Fruit fly (Drosophila melanogaster) whole organism, adult: ENCODE results near the gene Trim9.

ENCODE experiments used
- CG11617 ChIP-seq: fragments of 200-800 bp; sonication (Bioruptor generic); optimal IDR thresholded peaks from 2 replicates; lab custom pipeline; 2017; ENCODE audit warnings: mild to moderate bottlenecking, missing biosample characterization, missing genetic modification reagents, missing genetic modification characterization
- CG12768 ChIP-seq: fragments of 200-800 bp; sonication (Bioruptor generic); optimal IDR thresholded peaks from 2 replicates; lab custom pipeline; 2017; ENCODE audit warnings: missing biosample characterization, missing genetic modification characterization, mild to moderate bottlenecking, moderate library complexity, missing genetic modification reagents
- CG14711 ChIP-seq: fragments of 200-800 bp; sonication (Bioruptor generic); optimal IDR thresholded peaks from 2 replicates; lab custom pipeline; 2018; ENCODE audit warnings: missing biosample characterization, mild to moderate bottlenecking, missing genetic modification characterization, moderate library complexity
- CG1620 ChIP-seq: fragments of 200-800 bp; sonication (Bioruptor generic); optimal IDR thresholded peaks from 2 replicates; lab custom pipeline; 2016; ENCODE audit warnings: missing biosample characterization, missing genetic modification characterization
- CG33017 ChIP-seq: fragments of 200-800 bp; sonication (Bioruptor generic); optimal IDR thresholded peaks from 2 replicates; lab custom pipeline; 2018; ENCODE audit warnings: missing biosample characterization, mild to moderate bottlenecking, missing genetic modification characterization, moderate library complexity
- CG5204 ChIP-seq: fragments of 200-800 bp; sonication (Bioruptor generic); optimal IDR thresholded peaks from 2 replicates; lab custom pipeline; 2016; ENCODE audit warnings: missing biosample characterization, missing genetic modification characterization
- CG7045 ChIP-seq: fragments of 200-800 bp; sonication (Bioruptor generic); optimal IDR thresholded peaks from 2 replicates; lab custom pipeline; 2017; ENCODE audit warnings: missing biosample characterization, mild to moderate bottlenecking, missing genetic modification characterization
- CG7101 ChIP-seq: fragments of 200-800 bp; sonication (Bioruptor generic); optimal IDR thresholded peaks from 2 replicates; lab custom pipeline; 2018; ENCODE audit warnings: missing biosample characterization, mild to moderate bottlenecking, missing genetic modification characterization, moderate library complexity
- Clk ChIP-seq: fragments of 200-800 bp; sonication (Bioruptor generic); optimal IDR thresholded peaks from 2 replicates; lab custom pipeline; 2017; ENCODE audit warnings: missing biosample characterization, missing genetic modification characterization
- Crg-1 ChIP-seq: fragments of 200-800 bp; sonication (Bioruptor generic); optimal IDR thresholded peaks from 2 replicates; lab custom pipeline; 2016; ENCODE audit warnings: missing biosample characterization, missing genetic modification characterization
- Hr96 ChIP-seq: fragments of 200-800 bp; sonication (Bioruptor generic); optimal IDR thresholded peaks from 2 replicates; lab custom pipeline; 2016; ENCODE audit warnings: missing biosample characterization, missing genetic modification characterization
- Mnt ChIP-seq: fragments of 200-800 bp; sonication (Bioruptor generic); optimal IDR thresholded peaks from 2 replicates; lab custom pipeline; 2016; ENCODE audit warnings: missing biosample characterization, mild to moderate bottlenecking, missing genetic modification characterization
- bab1 ChIP-seq: fragments of 200-800 bp; sonication (Bioruptor generic); optimal IDR thresholded peaks from 3 replicates; lab custom pipeline; 2019; ENCODE audit warnings: missing biosample characterization, mild to moderate bottlenecking, missing genetic modification characterization, moderate library complexity
- cic ChIP-seq: fragments of 200-800 bp; sonication (Bioruptor generic); optimal IDR thresholded peaks from 2 replicates; lab custom pipeline; 2017; ENCODE audit warnings: missing biosample characterization, mild to moderate bottlenecking, missing genetic modification characterization, moderate library complexity
- cnc ChIP-seq, 2 experiments: fragments of >200 bp; optimal IDR thresholded peaks; 2 replicates each; lab custom pipeline; 2017
- kay ChIP-seq: fragments of 200-800 bp; sonication (Bioruptor generic); peaks from one replicate; lab custom pipeline; 2016; ENCODE audit warnings: missing biosample characterization, missing genetic modification characterization, borderline replicate concordance
- ovo ChIP-seq: fragments of 200-800 bp; sonication (Bioruptor generic); optimal IDR thresholded peaks from 2 replicates; lab custom pipeline; 2016; ENCODE audit warnings: missing biosample characterization, missing genetic modification characterization
- pad ChIP-seq: fragments of 200-800 bp; sonication (Bioruptor generic); optimal IDR thresholded peaks from 3 replicates; lab custom pipeline; 2017; ENCODE audit warnings: missing biosample characterization, missing genetic modification characterization, mild to moderate bottlenecking, moderate library complexity, missing genetic modification reagents
- tj ChIP-seq: fragments of 200-800 bp; sonication (Bioruptor generic); optimal IDR thresholded peaks from 3 replicates; lab custom pipeline; 2017; ENCODE audit warnings: missing biosample characterization, mild to moderate bottlenecking, missing genetic modification characterization, moderate library complexity
- toe ChIP-seq: fragments of 200-800 bp; sonication (Bioruptor generic); optimal IDR thresholded peaks from 2 replicates; lab custom pipeline; 2016; ENCODE audit warnings: missing biosample characterization, missing genetic modification characterization

Trim9 gene

dm6 chr2L:10639631-10640030 is 94.9 kb downstream of the Trim9 start, which contains the start of gene CG31872:
Gene CG31872, plus strand, starts transcription at chr2L:10639931.
- TF ChIP-seq CG33017 (tag; lab: Kevin White, UChicago) (no peak), pad (no peak), CG1620 (GFP tag; lab: Kevin White, UChicago) (no peak), CG7045 (no peak), bab1 (GFP tag; lab: Kevin White, UChicago) (no peak), CG12768 (GFP tag; lab: Kevin White, UChicago) (no peak), Mnt (GFP tag; lab: Kevin White, UChicago) (no peak), Clk (GFP tag; lab: Kevin White, UChicago) (no peak), CG14711 (tag; lab: Kevin White, UChicago) (no peak)

- TF ChIP-seq CG12768 (GFP tag; lab: Kevin White, UChicago) (no peak), CG14711 (tag; lab: Kevin White, UChicago) (no peak), CG7045 (no peak), CG1620 (GFP tag; lab: Kevin White, UChicago) (no peak), CG5204 (GFP tag; lab: Kevin White, UChicago) (no peak), CG11617 (no peak), kay (GFP tag; lab: Kevin White, UChicago) (no peak), pad (no peak), CG33017 (tag; lab: Kevin White, UChicago) (no peak), Crg-1 (GFP tag; lab: Kevin White, UChicago) (no peak), Mnt (GFP tag; lab: Kevin White, UChicago) (no peak), ovo (GFP tag; lab: Kevin White, UChicago) (no peak), toe (no peak), CG7101 (tag; lab: Kevin White, UChicago) (no peak), cic (GFP tag; lab: Kevin White, UChicago) (no peak), tj (no peak), bab1 (GFP tag; lab: Kevin White, UChicago) (no peak), Clk (GFP tag; lab: Kevin White, UChicago) (no peak), Hr96 (no peak)
Observed at dm6 chr2L:10643671-10644070, 99.0 kb downstream of the Trim9 start, which contains the start of gene CG18284. Gene CG18284, plus strand, starts transcription at chr2L:10643971.

- TF ChIP-seq cnc (optimal IDR thresholded peaks at IDR 0.05; lab: Kevin White, UChicago) (no peak), pad (no peak), toe (no peak), Clk (GFP tag; lab: Kevin White, UChicago) (no peak), CG33017 (tag; lab: Kevin White, UChicago) (no peak), kay (GFP tag; lab: Kevin White, UChicago) (no peak), Crg-1 (GFP tag; lab: Kevin White, UChicago) (no peak), cic (GFP tag; lab: Kevin White, UChicago) (no peak), ovo (GFP tag; lab: Kevin White, UChicago) (no peak), CG14711 (tag; lab: Kevin White, UChicago) (no peak), tj (no peak), Hr96 (no peak), CG5204 (GFP tag; lab: Kevin White, UChicago) (no peak), CG1620 (GFP tag; lab: Kevin White, UChicago) (no peak)
Observed at dm6 chr2L:10646115-10646514, 101.4 kb downstream of the Trim9 start, which contains the start of gene CG17097. Gene CG17097, plus strand, starts transcription at chr2L:10646415.

dm6 chr2L:10646726-10647125 is 102.0 kb downstream of the Trim9 start:
- TF ChIP-seq cnc (optimal IDR thresholded peaks at IDR 0.05; lab: Kevin White, UChicago) (no peak), Clk (GFP tag; lab: Kevin White, UChicago) (no peak), ovo (GFP tag; lab: Kevin White, UChicago) (no peak), tj (no peak), CG14711 (tag; lab: Kevin White, UChicago) (no peak), CG7045 (no peak)

dm6 chr2L:10647720-10648349 is 103.2 kb downstream of the Trim9 start:
- TF ChIP-seq pad (no peak), cnc (optimal IDR thresholded peaks at IDR 0.05; lab: Kevin White, UChicago) (no peak), Clk (GFP tag; lab: Kevin White, UChicago) (no peak), CG14711 (tag; lab: Kevin White, UChicago) (no peak)

dm6 chr2L:10651313-10651712 is 106.6 kb downstream of the Trim9 start, which contains the start of gene dbf:
Gene dbf, plus strand, starts transcription at chr2L:10651613.
- TF ChIP-seq Clk (GFP tag; lab: Kevin White, UChicago) = no peak
- no peak for TF ChIP-seq CG7101 (tag; lab: Kevin White, UChicago)
- no peak for TF ChIP-seq CG33017 (tag; lab: Kevin White, UChicago)
- TF ChIP-seq kay (GFP tag; lab: Kevin White, UChicago) = no peak

- TF ChIP-seq CG5204 (GFP tag; lab: Kevin White, UChicago) (no peak), Hr96 (no peak), ovo (GFP tag; lab: Kevin White, UChicago) (no peak), CG12768 (GFP tag; lab: Kevin White, UChicago) (no peak), tj (no peak), bab1 (GFP tag; lab: Kevin White, UChicago) (no peak), CG1620 (GFP tag; lab: Kevin White, UChicago) (no peak), CG11617 (no peak), CG7045 (no peak), pad (no peak), CG33017 (tag; lab: Kevin White, UChicago) (no peak), toe (no peak), cnc (optimal IDR thresholded peaks at IDR 0.05; lab: Kevin White, UChicago) (no peak), CG14711 (tag; lab: Kevin White, UChicago) (no peak), CG7101 (tag; lab: Kevin White, UChicago) (no peak), kay (GFP tag; lab: Kevin White, UChicago) (no peak)
Observed at dm6 chr2L:10654520-10654919, 109.8 kb downstream of the Trim9 start.
